Fruit fly (Drosophila melanogaster): ENCODE measurements around the gene CG4911.
A peak's percentile ranks its signal among the peaks of the same experiment; 100 is the strongest.

The CG4911 gene

DNA sequence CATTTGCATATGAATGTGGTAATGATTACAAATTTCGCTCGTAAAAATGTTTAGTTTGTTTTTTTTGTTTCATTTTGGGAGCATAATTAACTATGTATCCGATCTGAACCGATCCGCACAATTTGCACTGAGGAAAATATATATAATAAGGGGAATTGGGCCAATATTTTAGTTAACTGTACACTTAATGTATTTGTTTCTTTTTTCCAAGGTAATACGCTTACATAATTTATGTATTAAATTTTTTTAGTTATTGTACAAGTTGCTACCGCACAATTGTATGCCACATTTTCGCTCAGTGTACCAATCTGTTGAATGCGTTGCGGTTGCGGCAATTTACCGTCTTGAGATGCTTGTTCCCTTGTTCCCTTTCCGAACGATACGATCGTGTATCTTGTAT lies 46.9 kb downstream of the CG4911 start (continued):
- TF ChIP-seq CG31441 (GFP tag; IDR thresholded peaks at IDR 0.05) (peak; percentile 87), CG32767 (GFP tag; IDR thresholded peaks at IDR 0.05) (peak; percentile 91), C15 (GFP tag; IDR thresholded peaks at IDR 0.05) (peak; percentile 56; the same call in 1 of the 3 replicates), CG3726 (GFP tag; IDR thresholded peaks at IDR 0.05) (peak; percentile 86), CG3163 (GFP tag; optimal IDR thresholded peaks at IDR 0.05) (peak; percentile 43), ara (GFP tag; IDR thresholded peaks at IDR 0.05) (peak; percentile 89), lilli (GFP tag; optimal IDR thresholded peaks at IDR 0.05) (peak; percentile 82), salm (tag; optimal IDR thresholded peaks at IDR 0.05) (peak; percentile 81), seq (GFP tag; IDR thresholded peaks at IDR 0.05) (peak; percentile 87), pzg (GFP tag; optimal IDR thresholded peaks at IDR 0.05) (no peak), croc (GFP tag; conservative IDR thresholded peaks at IDR 0.05) (peak; percentile 86), Fer1 (GFP tag; optimal IDR thresholded peaks at IDR 0.05) (peak; percentile 77), Abd-B (GFP tag; optimal IDR thresholded peaks at IDR 0.05) (peak; percentile 82), CG32532 (GFP tag; IDR thresholded peaks at IDR 0.05) (peak; percentile 90), CG18619 (GFP tag; optimal IDR thresholded peaks at IDR 0.05) (peak; percentile 60), CG3281 (GFP tag; optimal IDR thresholded peaks at IDR 0.05) (peak; percentile 73), CG6175 (GFP tag; IDR thresholded peaks at IDR 0.05) (peak; percentile 59; the same call in 1 of the 3 replicates), CG4707 (GFP tag; optimal IDR thresholded peaks at IDR 0.05) (peak; percentile 51), PHDP (tag; optimal IDR thresholded peaks at IDR 0.05) (peak; percentile 85), CG12942 (GFP tag; optimal IDR thresholded peaks at IDR 0.05) (peak; percentile 72), CG16863 (GFP tag; optimal IDR thresholded peaks at IDR 0.05) (peak; percentile 77), run (tag; optimal IDR thresholded peaks at IDR 0.05) (peak; percentile 92), CG11456 (GFP tag; IDR thresholded peaks at IDR 0.05) (peak; percentile 86), CG10267 (tag; optimal IDR thresholded peaks at IDR 0.05) (peak; percentile 78), Ptx1 (GFP tag; IDR thresholded peaks at IDR 0.05) (peak; percentile 94), CG7987 (GFP tag; optimal IDR thresholded peaks at IDR 0.05) (peak; percentile 40), Sox102F (GFP tag; optimal IDR thresholded peaks at IDR 0.05) (peak; percentile 89), mld (GFP tag; IDR thresholded peaks at IDR 0.05; ENCODE audit: partially characterized antibody) (no peak), org-1 (GFP tag; optimal IDR thresholded peaks at IDR 0.05) (peak; percentile 59), lab (GFP tag; optimal IDR thresholded peaks at IDR 0.05) (peak; percentile 83), scrt (GFP tag; optimal IDR thresholded peaks at IDR 0.05) (peak; percentile 70), cato (GFP tag; optimal IDR thresholded peaks at IDR 0.05; ENCODE audit: borderline replicate concordance) (peak; percentile 62), pfk (GFP tag; optimal IDR thresholded peaks at IDR 0.05) (no peak), Nf-YB (GFP tag; optimal IDR thresholded peaks at IDR 0.05) (peak; percentile 53), CG2116 (GFP tag; optimal IDR thresholded peaks at IDR 0.05) (peak; percentile 33), grau (tag; optimal IDR thresholded peaks at IDR 0.05) (peak; percentile 84), Spps (tag; optimal IDR thresholded peaks at IDR 0.05) (peak; percentile 47), CG2889 (GFP tag; IDR thresholded peaks at IDR 0.05) (peak; percentile 77; the same call in 2 of the 3 replicates), NK7.1 (GFP tag; optimal IDR thresholded peaks at IDR 0.05) (peak; percentile 60), ash1 (GFP tag; optimal IDR thresholded peaks at IDR 0.05) (no peak), disco-r (GFP tag; optimal IDR thresholded peaks at IDR 0.05) (peak; percentile 29), Hmx (GFP tag; optimal IDR thresholded peaks at IDR 0.05) (peak; percentile 67), Meics (GFP tag; optimal IDR thresholded peaks at IDR 0.05) (peak; percentile 74), al (GFP tag; IDR thresholded peaks at IDR 0.05) (peak; percentile 87), CG13287 (GFP tag; IDR thresholded peaks at IDR 0.05; ENCODE audit: partially characterized antibody) (no peak), CG8944 (GFP tag; optimal IDR thresholded peaks at IDR 0.05) (peak; percentile 75), CG17568 (GFP tag; optimal IDR thresholded peaks at IDR 0.05) (peak; percentile 65), CG15073 (GFP tag; optimal IDR thresholded peaks at IDR 0.05) (no peak), CG13296 (GFP tag; optimal IDR thresholded peaks at IDR 0.05) (peak; percentile 76), CG14710 (tag; optimal IDR thresholded peaks at IDR 0.05) (peak; percentile 75), sob (GFP tag; IDR thresholded peaks at IDR 0.05) (peak; percentile 91)
